Fruit fly (Drosophila melanogaster) whole organism, embryonic: ENCODE data around the gene CG34281.

ENCODE experiments used
- Atf6 ChIP-seq: fragments of 200-800 bp; sonication (Bioruptor generic); IDR thresholded peaks from 2 replicates; pipeline ENCODE4 v1.3.6; 2022; ENCODE audit warnings: missing biosample characterization, missing genetic modification characterization
- CG10543 ChIP-seq: fragments of 200-800 bp; sonication (Bioruptor generic); optimal IDR thresholded peaks from 3 replicates; lab custom pipeline; 2017; ENCODE audit warnings: missing biosample characterization, mild to moderate bottlenecking, missing genetic modification characterization, moderate library complexity
- CG11696 ChIP-seq: fragments of 200-800 bp; sonication (Bioruptor generic); IDR thresholded peaks from 2 replicates; pipeline ENCODE4 v1.3.6; 2022; ENCODE audit warnings: missing biosample characterization, missing genetic modification characterization
- CG12219 ChIP-seq: fragments of 200-800 bp; sonication (Bioruptor generic); optimal IDR thresholded peaks from 3 replicates; lab custom pipeline; 2018; ENCODE audit warnings: missing biosample characterization, mild to moderate bottlenecking, missing genetic modification characterization
- CG15269 ChIP-seq: fragments of 200-800 bp; sonication (Bioruptor generic); optimal IDR thresholded peaks from 2 replicates; lab custom pipeline; 2018; ENCODE audit warnings: missing biosample characterization, mild to moderate bottlenecking, missing genetic modification characterization, moderate library complexity
- CG1647 ChIP-seq: fragments of 200-800 bp; sonication (Bioruptor generic); optimal IDR thresholded peaks from 3 replicates; lab custom pipeline; 2016; ENCODE audit warnings: missing biosample characterization, missing genetic modification characterization
- CG16815 ChIP-seq: fragments of 200-800 bp; sonication (Bioruptor generic); optimal IDR thresholded peaks from 3 replicates; lab custom pipeline; 2017; ENCODE audit warnings: missing biosample characterization, mild to moderate bottlenecking, missing genetic modification characterization
- CG17361 ChIP-seq: fragments of 200-800 bp; sonication (Bioruptor generic); IDR thresholded peaks from 3 replicates; pipeline ENCODE4 v1.3.6; 2022; ENCODE audit warnings: missing biosample characterization, missing genetic modification characterization
- CG18262 ChIP-seq: fragments of 200-800 bp; optimal IDR thresholded peaks from 3 replicates; lab custom pipeline; 2019; ENCODE audit warnings: missing biosample characterization, mild to moderate bottlenecking, missing genetic modification characterization, moderate library complexity
- CG2120 ChIP-seq: fragments of 200-800 bp; sonication (Bioruptor generic); optimal IDR thresholded peaks from 3 replicates; lab custom pipeline; 2016; ENCODE audit warnings: missing biosample characterization, missing genetic modification characterization
- CG4617 ChIP-seq: fragments of 200-800 bp; sonication (Bioruptor generic); optimal IDR thresholded peaks from 3 replicates; lab custom pipeline; 2016; ENCODE audit warnings: missing biosample characterization, missing genetic modification characterization, borderline replicate concordance
- CG6175 ChIP-seq: fragments of 200-800 bp; sonication (Bioruptor generic); IDR thresholded peaks from 3 replicates; pipeline ENCODE4 v1.3.6; 2022; ENCODE audit warnings: missing biosample characterization, missing genetic modification characterization
- CG6813 ChIP-seq: fragments of 200-800 bp; sonication (Bioruptor generic); optimal IDR thresholded peaks from 2 replicates; lab custom pipeline; 2017; ENCODE audit warnings: missing biosample characterization, missing genetic modification characterization, mild to moderate bottlenecking, moderate library complexity, missing genetic modification reagents
- CG9215 ChIP-seq: fragments of 200-800 bp; sonication (Bioruptor generic); IDR thresholded peaks from 2 replicates; pipeline ENCODE4 v1.3.6; 2022; ENCODE audit warnings: missing biosample characterization, missing genetic modification characterization
- D19A ChIP-seq: fragments of 200-800 bp; optimal IDR thresholded peaks from 3 replicates; lab custom pipeline; 2019; ENCODE audit warnings: missing biosample characterization, mild to moderate bottlenecking, missing genetic modification characterization, moderate library complexity
- Fer2 ChIP-seq: fragments of 200-800 bp; sonication (Bioruptor generic); optimal IDR thresholded peaks from 2 replicates; lab custom pipeline; 2018; ENCODE audit warnings: missing biosample characterization, mild to moderate bottlenecking, missing genetic modification characterization, moderate library complexity
- Hand ChIP-seq: fragments of 200-800 bp; sonication (Bioruptor generic); optimal IDR thresholded peaks from 2 replicates; lab custom pipeline; 2017; ENCODE audit warnings: mild to moderate bottlenecking, missing biosample characterization, missing genetic modification reagents, missing genetic modification characterization
- HmgZ ChIP-seq: fragments of 200-800 bp; sonication (Bioruptor generic); optimal IDR thresholded peaks from 2 replicates; lab custom pipeline; 2018; ENCODE audit warnings: missing biosample characterization, mild to moderate bottlenecking, missing genetic modification characterization
- Hr78 ChIP-seq, 2 experiments: fragments of 200-800 bp in 1 of 2; fragments of >200 bp in 1 of 2; sonication (Bioruptor generic) in 1 of 2; optimal IDR thresholded peaks; 2 replicates each; lab custom pipeline; 2017 to 2019; ENCODE audit warnings: missing biosample characterization in 2 of 2, missing genetic modification characterization in 2 of 2, mild to moderate bottlenecking in 1 of 2, moderate library complexity in 1 of 2
- MTF-1 ChIP-seq: fragments of 200-800 bp; sonication (Bioruptor generic); optimal IDR thresholded peaks from 2 replicates; lab custom pipeline; 2018; ENCODE audit warnings: missing biosample characterization, mild to moderate bottlenecking, missing genetic modification characterization, borderline replicate concordance
- Mrtf ChIP-seq: fragments of 200-800 bp; sonication (Bioruptor generic); IDR thresholded peaks from 3 replicates; pipeline ENCODE4 v1.3.6; 2022; ENCODE audit warnings: missing biosample characterization, missing genetic modification characterization
- Optix ChIP-seq: fragments of 200-800 bp; sonication (Bioruptor generic); IDR thresholded peaks from 3 replicates; pipeline ENCODE4 v1.3.6; 2022; ENCODE audit warnings: missing biosample characterization, missing genetic modification characterization
- Ravus ChIP-seq: fragments of 200-800 bp; sonication (Bioruptor generic); IDR thresholded peaks from 2 replicates; pipeline ENCODE4 v1.3.6; 2022; ENCODE audit warnings: missing biosample characterization, missing genetic modification characterization
- Sox102F ChIP-seq: fragments of 200-800 bp; sonication (Bioruptor generic); optimal IDR thresholded peaks from 2 replicates; lab custom pipeline; 2018; ENCODE audit warnings: missing biosample characterization, mild to moderate bottlenecking, missing genetic modification characterization, moderate library complexity
- Taf1 ChIP-seq: fragments of 200-800 bp; sonication (Bioruptor generic); IDR thresholded peaks from 2 replicates; pipeline ENCODE4 v1.3.6; 2022; ENCODE audit warnings: missing biosample characterization, missing genetic modification characterization
- abd-A ChIP-seq: fragments of 200-800 bp; sonication (Bioruptor generic); optimal IDR thresholded peaks from 3 replicates; lab custom pipeline; 2019; ENCODE audit warnings: missing biosample characterization, mild to moderate bottlenecking, missing genetic modification characterization, moderate library complexity
- amos ChIP-seq: fragments of 200-800 bp; sonication (Bioruptor generic); IDR thresholded peaks from 2 replicates; pipeline ENCODE4 v1.3.6; 2022; ENCODE audit warnings: missing biosample characterization, missing genetic modification characterization; ENCODE audit not compliant: partially characterized antibody
- dm ChIP-seq: fragments of 200-800 bp; sonication (Bioruptor generic); optimal IDR thresholded peaks from 3 replicates; lab custom pipeline; 2016; ENCODE audit warnings: missing biosample characterization, missing genetic modification characterization
- dmrt99B ChIP-seq: fragments of 200-800 bp; sonication (Bioruptor generic); optimal IDR thresholded peaks from 2 replicates; lab custom pipeline; 2018; ENCODE audit warnings: missing biosample characterization, mild to moderate bottlenecking, missing genetic modification characterization, moderate library complexity
- en ChIP-seq: fragments of 200-800 bp; sonication (Bioruptor generic); optimal IDR thresholded peaks from 2 replicates; lab custom pipeline; 2016; ENCODE audit warnings: missing biosample characterization, missing genetic modification characterization
- esg ChIP-seq: fragments of 200-800 bp; sonication (Bioruptor generic); conservative IDR thresholded peaks from 2 replicates; pipeline ENCODE4 v1.3.6; 2022; ENCODE audit warnings: missing biosample characterization, missing genetic modification characterization
- gt ChIP-seq: fragments of 200-800 bp; sonication (Bioruptor generic); IDR thresholded peaks from 2 replicates; pipeline ENCODE4 v1.3.6; 2022; ENCODE audit warnings: missing biosample characterization, missing genetic modification characterization
- inv ChIP-seq: fragments of 200-800 bp; sonication (Bioruptor generic); IDR thresholded peaks from 2 replicates; pipeline ENCODE4 v1.3.6; 2022; ENCODE audit warnings: missing biosample characterization, missing genetic modification characterization; ENCODE audit not compliant: partially characterized antibody
- jing ChIP-seq: fragments of 200-800 bp; sonication (Bioruptor generic); optimal IDR thresholded peaks from 2 replicates; lab custom pipeline; 2018; ENCODE audit warnings: missing biosample characterization, mild to moderate bottlenecking, missing genetic modification characterization
- klu ChIP-seq: fragments of 200-800 bp; sonication (Bioruptor generic); IDR thresholded peaks from 2 replicates; pipeline ENCODE4 v1.3.6; 2022; ENCODE audit warnings: missing biosample characterization, missing genetic modification characterization
- lilli ChIP-seq: fragments of 200-800 bp; sonication (Bioruptor generic); optimal IDR thresholded peaks from 3 replicates; lab custom pipeline; 2016; ENCODE audit warnings: missing biosample characterization, missing genetic modification characterization
- nerfin-2 ChIP-seq: fragments of 200-800 bp; sonication (Bioruptor generic); IDR thresholded peaks from 2 replicates; pipeline ENCODE4 v1.3.6; 2022; ENCODE audit warnings: missing biosample characterization, missing genetic modification characterization; ENCODE audit not compliant: partially characterized antibody
- nmo ChIP-seq: fragments of 200-800 bp; sonication (Bioruptor generic); optimal IDR thresholded peaks from 2 replicates; lab custom pipeline; 2018; ENCODE audit warnings: missing biosample characterization, mild to moderate bottlenecking, missing genetic modification characterization, moderate library complexity
- sna ChIP-seq: fragments of 200-800 bp; sonication (Bioruptor generic); IDR thresholded peaks from 2 replicates; pipeline ENCODE4 v1.3.6; 2022; ENCODE audit warnings: missing biosample characterization, missing genetic modification characterization; ENCODE audit not compliant: partially characterized antibody
- zen ChIP-seq: fragments of 200-800 bp; sonication (Bioruptor generic); optimal IDR thresholded peaks from 3 replicates; lab custom pipeline; 2018; ENCODE audit warnings: missing biosample characterization, mild to moderate bottlenecking, missing genetic modification characterization, moderate library complexity
- zen2 ChIP-seq: fragments of 200-800 bp; sonication (Bioruptor generic); IDR thresholded peaks from 3 replicates; pipeline ENCODE4 v1.3.6; 2022; ENCODE audit warnings: missing biosample characterization, missing genetic modification characterization; ENCODE audit not compliant: partially characterized antibody
- zfh1 ChIP-seq: fragments of 200-800 bp; sonication (Bioruptor generic); IDR thresholded peaks from 3 replicates; pipeline ENCODE4 v1.3.6; 2022; ENCODE audit warnings: missing biosample characterization, missing genetic modification characterization

Gene CG34281

DNA sequence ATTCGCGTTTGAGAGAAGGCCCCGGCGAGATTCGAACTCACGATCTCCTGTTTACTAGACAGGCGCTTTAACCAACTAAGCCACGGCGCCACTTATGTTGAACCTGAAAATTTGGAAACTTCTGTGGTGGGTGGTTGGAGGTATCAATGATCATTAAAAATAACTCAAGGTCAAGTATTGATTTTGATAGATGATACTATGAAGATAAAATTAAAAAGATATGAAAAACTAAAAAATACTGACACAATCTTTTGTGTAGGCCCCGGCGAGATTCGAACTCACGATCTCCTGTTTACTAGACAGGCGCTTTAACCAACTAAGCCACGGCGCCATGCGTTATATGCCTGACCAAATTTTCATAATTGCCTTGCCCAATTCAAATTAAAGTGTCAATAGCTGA lies 11.9 kb downstream of the CG34281 start (continued):
- TF ChIP-seq dmrt99B (tag; lab: Kevin White, UChicago) (no peak), Fer2 (tag; lab: Kevin White, UChicago) (no peak), klu (GFP tag; lab: Robert Waterston, UW) (no peak), esg (GFP tag; lab: Robert Waterston, UW) (no peak), CG4617 (no peak), D19A (tag; lab: Kevin White, UChicago) (no peak), CG17361 (GFP tag; lab: Robert Waterston, UW) (no peak), zfh1 (peak; percentile 26; the same call in 1 of the 3 replicates), CG2120 (GFP tag; lab: Kevin White, UChicago) (no peak), Hr78 (GFP tag; optimal IDR thresholded peaks at IDR 0.05; lab: Kevin White, UChicago) (no peak), zen2 (GFP tag; lab: Robert Waterston, UW) (0 out of 3 replicates have a peak, but pooled peaks have one; percentile 37), amos (GFP tag; lab: Robert Waterston, UW) (peak; percentile 81), Hand (GFP tag; lab: Kevin White, UChicago) (no peak), Ravus (GFP tag; lab: Robert Waterston, UW) (no peak), dm (GFP tag; lab: Kevin White, UChicago) (no peak), Optix (GFP tag; lab: Robert Waterston, UW) (no peak), CG12219 (GFP tag; lab: Kevin White, UChicago) (no peak), Taf1 (GFP tag; lab: Robert Waterston, UW) (no peak), gt (no peak), sna (GFP tag; lab: Robert Waterston, UW) (peak; percentile 61; the same call in 1 of the 2 replicates), nerfin-2 (GFP tag; lab: Robert Waterston, UW) (peak; percentile 82), abd-A (tag; lab: Kevin White, UChicago) (no peak), jing (GFP tag; lab: Kevin White, UChicago) (no peak)

DNA sequence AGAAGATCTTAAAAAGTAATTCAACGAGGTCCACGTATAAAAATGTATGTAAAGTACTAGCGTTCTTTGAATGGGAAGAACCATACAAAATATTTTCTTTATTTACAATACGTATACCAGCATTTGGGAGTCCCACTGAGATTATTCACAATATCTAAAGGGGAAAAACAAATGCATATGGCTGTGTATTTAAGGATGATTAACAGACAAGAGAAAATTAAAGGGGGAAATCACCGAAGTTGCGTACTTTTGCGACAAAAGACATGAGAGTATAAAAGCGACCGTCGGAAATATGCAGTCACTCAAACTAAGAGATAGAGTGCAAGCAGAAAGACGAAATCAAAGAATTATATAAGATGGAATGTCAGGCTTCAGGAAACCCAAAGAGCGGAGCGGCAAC lies 12.3 kb downstream of the CG34281 start, which contains the start of gene AttD:
AttD (plus strand) TSS at position 301 of the 400 bp plus-strand sequence.
- no peak for TF ChIP-seq zen
- TF ChIP-seq CG11696, result no peak
- no peak for TF ChIP-seq nmo (GFP tag; lab: Kevin White, UChicago)
- TF ChIP-seq CG9215 (GFP tag; lab: Robert Waterston, UW), result no peak
- no peak for TF ChIP-seq en (GFP tag; lab: Kevin White, UChicago)
- TF ChIP-seq CG15269 (tag; lab: Kevin White, UChicago), result no peak
- TF ChIP-seq CG10543 (GFP tag; lab: Kevin White, UChicago), result no peak
- no peak for TF ChIP-seq Ravus (GFP tag; lab: Robert Waterston, UW)
- TF ChIP-seq inv (GFP tag; lab: Robert Waterston, UW), result no peak
- no peak for TF ChIP-seq CG1647
- TF ChIP-seq CG16815 (GFP tag; lab: Kevin White, UChicago), result no peak
- no peak for TF ChIP-seq CG6175
- no peak for TF ChIP-seq HmgZ (tag; lab: Kevin White, UChicago)
- TF ChIP-seq CG18262 (tag; lab: Kevin White, UChicago), result no peak
- no peak for TF ChIP-seq Sox102F (GFP tag; lab: Kevin White, UChicago)
- TF ChIP-seq lilli (GFP tag; lab: Kevin White, UChicago), result no peak
- no peak for TF ChIP-seq Atf6 (GFP tag; lab: Robert Waterston, UW)
- TF ChIP-seq MTF-1, result no peak
- no peak for TF ChIP-seq CG6813 (GFP tag; lab: Kevin White, UChicago)
- TF ChIP-seq Mrtf (GFP tag; lab: Robert Waterston, UW), result no peak
